Worm (Caenorhabditis elegans): ENCODE data around the gene ZK105.13.

Gene ZK105.13

ce11 chrV:7726202-7726601 lies 13.2 kb upstream of the ZK105.13 start:
- TF ChIP-seq lin-13 (GFP tag; optimal IDR thresholded peaks at IDR 0.05) (no peak), ceh-63 (GFP tag; optimal IDR thresholded peaks at IDR 0.05) (no peak)

DNA sequence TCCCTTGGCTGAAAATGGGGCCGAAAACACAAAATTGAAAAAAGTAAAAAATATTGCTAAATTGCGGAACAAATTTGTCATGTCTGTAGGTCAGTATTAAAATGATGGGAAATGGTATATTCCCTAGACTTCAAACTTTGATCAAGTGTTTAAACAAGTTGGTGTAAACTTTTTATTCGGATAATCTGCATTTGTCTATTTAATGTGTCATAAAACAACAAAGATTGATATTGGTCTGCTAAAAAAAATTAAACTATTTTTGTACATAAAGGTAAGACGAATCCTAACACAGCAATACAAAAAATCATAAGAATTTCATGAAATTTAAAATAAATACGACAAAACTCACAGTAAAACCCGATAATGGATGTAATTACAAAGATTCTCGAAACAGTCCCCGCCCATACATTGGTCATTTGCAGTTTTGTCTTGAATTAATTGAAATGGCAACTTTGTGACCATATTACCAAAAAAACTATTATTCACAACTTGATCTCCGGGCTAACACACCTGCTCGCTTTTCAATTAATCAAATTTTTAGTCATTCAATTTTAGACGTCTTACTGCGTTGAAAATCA lies 11.1 kb upstream of the ZK105.13 start, which contains the start of the genes ZK105.6 and ZK105.8:
Gene ZK105.6, minus strand, starts transcription at position 101 of the 578 bp plus-strand sequence.
Gene ZK105.8, plus strand, starts transcription at position 528 of the 578 bp plus-strand sequence.
- no peak for TF ChIP-seq pax-3 (tag; optimal IDR thresholded peaks at IDR 0.05)
- TF ChIP-seq vab-15 (tag; optimal IDR thresholded peaks at IDR 0.05), result no peak
- TF ChIP-seq mef-2 (tag; optimal IDR thresholded peaks at IDR 0.05), result no peak

DNA sequence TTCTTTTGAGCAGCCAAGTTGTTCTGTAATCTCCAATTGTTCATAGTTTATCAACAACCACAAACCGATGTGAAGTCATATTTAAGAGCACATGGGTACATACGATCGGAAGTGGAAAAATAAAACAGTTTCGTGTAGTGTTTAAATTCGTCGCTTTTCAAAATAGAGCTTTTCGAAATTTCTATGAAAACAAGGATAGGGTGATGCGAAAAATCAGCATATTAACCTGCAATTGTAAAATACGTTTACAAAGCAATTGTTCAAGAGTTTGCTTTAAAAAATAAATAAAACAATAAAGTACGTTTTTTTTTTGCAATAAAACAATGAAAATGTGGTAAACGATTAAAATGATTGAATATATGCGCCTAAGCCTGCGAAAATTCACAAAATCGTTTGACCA lies 9.0 kb upstream of the ZK105.13 start, which contains the start of gene ZK105.14:
Gene ZK105.14, minus strand, starts transcription at position 101 of the 400 bp plus-strand sequence.
- no peak for TF ChIP-seq egl-13 (tag; optimal IDR thresholded peaks at IDR 0.05)
- TF ChIP-seq nhr-90 (tag; optimal IDR thresholded peaks at IDR 0.05; ENCODE audit: poor library complexity), result no peak
- TF ChIP-seq lin-39 (tag; optimal IDR thresholded peaks at IDR 0.05), result no peak
- no peak for TF ChIP-seq pag-3 (tag; optimal IDR thresholded peaks at IDR 0.05; ENCODE audit: borderline replicate concordance, insufficient read depth)
- no peak for TF ChIP-seq sup-37 (GFP tag; optimal IDR thresholded peaks at IDR 0.05)
- no peak for TF ChIP-seq lin-15B (tag; optimal IDR thresholded peaks at IDR 0.05)
- TF ChIP-seq vab-15 (tag; optimal IDR thresholded peaks at IDR 0.05), result no peak
- TF ChIP-seq lir-3 (tag; optimal IDR thresholded peaks at IDR 0.05; ENCODE audit: poor library complexity), result no peak
- no peak for TF ChIP-seq egl-27 (tag; optimal IDR thresholded peaks at IDR 0.05)
- no peak for TF ChIP-seq tbx-2 (tag; optimal IDR thresholded peaks at IDR 0.05)
- TF ChIP-seq elt-2 (tag; optimal IDR thresholded peaks at IDR 0.05), result no peak
- TF ChIP-seq dpl-1 (GFP tag; optimal IDR thresholded peaks at IDR 0.05), result no peak

DNA sequence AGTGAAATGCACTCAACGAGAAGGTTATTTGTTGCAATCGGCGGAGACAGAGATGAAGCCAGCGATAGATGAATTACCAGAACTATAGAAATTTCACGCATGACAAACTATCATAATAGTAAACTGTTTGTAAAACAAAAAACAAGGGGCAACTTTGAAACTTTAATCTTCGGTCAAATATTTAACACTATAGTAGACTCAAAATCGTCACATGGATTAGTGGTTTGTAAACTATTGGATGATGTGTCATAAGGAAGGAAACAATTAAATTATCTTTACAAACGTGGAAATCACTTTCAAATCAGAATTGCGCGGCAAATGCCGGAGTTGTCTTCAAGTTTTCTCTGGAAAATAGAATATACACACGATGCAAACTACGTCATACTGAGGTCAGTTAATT lies 4.7 kb upstream of the ZK105.13 start, which contains the start of gene ZK105.5:
Gene ZK105.5, minus strand, starts transcription at position 101 of the 400 bp plus-strand sequence.
- TF ChIP-seq unc-62 (GFP tag; optimal IDR thresholded peaks at IDR 0.05), result no peak
- no peak for TF ChIP-seq dsc-1 (tag; optimal IDR thresholded peaks at IDR 0.05)
- TF ChIP-seq dpl-1 (GFP tag; optimal IDR thresholded peaks at IDR 0.05), result no peak
- TF ChIP-seq ceh-90 (tag; optimal IDR thresholded peaks at IDR 0.05), result no peak
- no peak for TF ChIP-seq sptf-1 (tag; optimal IDR thresholded peaks at IDR 0.05)
- no peak for TF ChIP-seq irx-1 (tag; optimal IDR thresholded peaks at IDR 0.05)
- no peak for TF ChIP-seq egl-13 (tag; optimal IDR thresholded peaks at IDR 0.05)
- no peak for TF ChIP-seq hlh-4 (tag; optimal IDR thresholded peaks at IDR 0.05)

DNA sequence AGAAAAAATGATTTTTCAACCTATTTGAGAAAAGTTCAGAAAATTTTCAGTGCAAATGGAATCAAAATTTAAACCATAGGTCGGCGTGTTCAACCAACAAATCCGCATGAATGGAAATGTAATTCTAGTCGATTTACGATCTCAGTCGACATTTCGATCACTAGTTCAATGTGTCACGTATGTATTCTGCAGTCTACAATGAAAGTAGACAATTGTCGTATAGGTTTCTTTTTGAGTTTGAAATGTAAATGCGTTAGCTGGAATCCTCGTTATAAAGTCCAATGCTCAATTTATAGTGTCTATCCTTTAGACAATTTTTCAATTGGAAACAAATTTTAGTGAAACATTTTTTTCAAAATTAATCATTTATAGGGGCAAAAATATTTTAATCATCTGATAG lies 3.1 kb upstream of the ZK105.13 start, which contains the start of gene ZK105.12:
Gene ZK105.12, minus strand, starts transcription at position 101 of the 400 bp plus-strand sequence.
- TF ChIP-seq lin-35 (GFP tag; optimal IDR thresholded peaks at IDR 0.05), result no peak
- TF ChIP-seq egl-27 (tag; optimal IDR thresholded peaks at IDR 0.05), result no peak
- TF ChIP-seq snu-23 (GFP tag; optimal IDR thresholded peaks at IDR 0.05), result no peak
- no peak for TF ChIP-seq swsn-7 (tag; optimal IDR thresholded peaks at IDR 0.05)
- TF ChIP-seq blmp-1 (tag; optimal IDR thresholded peaks at IDR 0.05), result no peak
- TF ChIP-seq lin-13 (GFP tag; optimal IDR thresholded peaks at IDR 0.05), result no peak
- no peak for TF ChIP-seq lin-14 (GFP tag; optimal IDR thresholded peaks at IDR 0.05)
- TF ChIP-seq C04F5.9 (tag; optimal IDR thresholded peaks at IDR 0.05), result no peak
- no peak for TF ChIP-seq grh-1 (GFP tag; IDR thresholded peaks at IDR 0.05)
- no peak for TF ChIP-seq zip-4 (GFP tag; optimal IDR thresholded peaks at IDR 0.05)
- TF ChIP-seq dpl-1 (GFP tag; optimal IDR thresholded peaks at IDR 0.05), result no peak
- no peak for TF ChIP-seq sptf-1 (tag; optimal IDR thresholded peaks at IDR 0.05)
- TF ChIP-seq nhr-77 (tag; optimal IDR thresholded peaks at IDR 0.05), result no peak
- no peak for TF ChIP-seq xbp-1 (tag; optimal IDR thresholded peaks at IDR 0.05)
- TF ChIP-seq lir-3 (tag; optimal IDR thresholded peaks at IDR 0.05; ENCODE audit: poor library complexity), result no peak
- no peak for TF ChIP-seq hlh-4 (tag; optimal IDR thresholded peaks at IDR 0.05)
- no peak for TF ChIP-seq mef-2 (tag; optimal IDR thresholded peaks at IDR 0.05)
- no peak for TF ChIP-seq ama-1 (optimal IDR thresholded peaks at IDR 0.05)
- no peak for TF ChIP-seq mdl-1 (tag; optimal IDR thresholded peaks at IDR 0.05)
- TF ChIP-seq ces-1 (GFP tag; optimal IDR thresholded peaks at IDR 0.05), result no peak
